Worm (Caenorhabditis elegans): ENCODE data around the gene B0252.5.

B0252.5 gene

DNA sequence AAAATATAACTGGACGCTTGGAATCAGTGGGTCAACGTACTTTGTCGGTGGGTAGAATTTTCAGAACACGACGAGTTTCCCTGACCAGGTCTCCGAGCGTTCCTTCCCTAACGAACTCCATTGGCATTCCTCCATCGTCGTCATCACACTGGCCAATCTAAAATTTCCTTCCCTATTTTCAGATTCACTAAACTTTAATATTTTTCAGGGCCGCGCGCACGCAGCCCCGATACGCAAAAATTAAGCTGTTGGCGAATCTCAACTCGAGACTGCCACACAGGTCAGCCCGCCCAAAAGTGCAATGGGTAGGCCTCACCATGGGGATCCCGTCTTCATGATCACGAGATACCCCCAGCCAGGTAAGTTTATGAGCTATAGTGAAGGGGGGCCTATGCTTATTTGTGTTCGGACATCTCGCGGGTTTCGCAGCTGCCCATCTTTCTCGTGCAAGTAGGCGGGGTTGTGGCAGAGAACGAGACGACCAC lies 49.6 kb upstream of the B0252.5 start (continued):
- TF ChIP-seq elt-2 (tag; optimal IDR thresholded peaks at IDR 0.05), result peak; percentile 33
- TF ChIP-seq ceh-2 (tag; optimal IDR thresholded peaks at IDR 0.05), result peak; percentile 32
- no peak for TF ChIP-seq zip-5 (tag; optimal IDR thresholded peaks at IDR 0.05)
- peak; percentile 21 for TF ChIP-seq tbx-7 (tag; optimal IDR thresholded peaks at IDR 0.05)
- no peak for TF ChIP-seq eyg-1 (tag; optimal IDR thresholded peaks at IDR 0.05)
- TF ChIP-seq ceh-30 (tag; optimal IDR thresholded peaks at IDR 0.05), result no peak

ce11 chrII:6967618-6968017 lies 48.9 kb upstream of the B0252.5 start, which contains the start of gene eif-2Bgamma:
TSS of gene eif-2Bgamma (minus strand) at chrII:6967648.
- TF ChIP-seq elt-2 (tag; optimal IDR thresholded peaks at IDR 0.05), result no peak
- peak; percentile 2 for TF ChIP-seq nfya-1 (tag; optimal IDR thresholded peaks at IDR 0.05)

- TF ChIP-seq ceh-34 (tag; optimal IDR thresholded peaks at IDR 0.05) (no peak), tbx-7 (tag; optimal IDR thresholded peaks at IDR 0.05) (no peak), hlh-30 (tag; optimal IDR thresholded peaks at IDR 0.05; ENCODE audit: insufficient read depth) (no peak), K09A11.1 (tag; optimal IDR thresholded peaks at IDR 0.05; ENCODE audit: insufficient read depth) (no peak), ceh-24 (tag; optimal IDR thresholded peaks at IDR 0.05) (no peak), fkh-6 (tag; optimal IDR thresholded peaks at IDR 0.05) (no peak), ceh-30 (tag; optimal IDR thresholded peaks at IDR 0.05) (no peak), che-1 (tag; optimal IDR thresholded peaks at IDR 0.05) (no peak), unc-86 (tag; optimal IDR thresholded peaks at IDR 0.05) (no peak), pha-4 (tag; optimal IDR thresholded peaks at IDR 0.05) (no peak), ceh-2 (tag; optimal IDR thresholded peaks at IDR 0.05) (no peak), ref-2 (tag; optimal IDR thresholded peaks at IDR 0.05) (no peak), nhr-11 (tag; optimal IDR thresholded peaks at IDR 0.05) (no peak)
These were observed 46.9 kb upstream of the B0252.5 start, which contains the start of gene tra-2 for ce11 chrII:6965573-6965972. TSS of gene tra-2 (minus strand) at chrII:6965673.

DNA sequence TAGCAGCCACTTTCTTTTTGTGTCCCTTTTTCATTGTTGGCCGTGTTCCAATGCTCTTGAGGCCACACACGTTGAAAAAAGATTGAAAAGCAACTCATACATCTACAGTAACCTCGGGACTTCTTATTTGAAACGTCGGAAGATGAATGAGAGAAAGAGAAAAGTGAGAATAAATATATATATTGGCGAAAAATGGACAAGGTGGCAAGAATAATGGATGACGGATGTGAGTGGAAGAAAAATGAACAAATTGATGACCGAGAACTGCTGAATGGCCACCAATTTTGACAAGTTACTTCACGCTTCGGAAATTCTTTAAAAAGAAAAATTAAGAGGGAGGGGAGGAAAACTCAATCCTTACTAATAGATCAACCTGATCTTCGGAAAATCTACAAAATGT lies 39.5 kb upstream of the B0252.5 start:
- TF ChIP-seq nhr-11 (tag; optimal IDR thresholded peaks at IDR 0.05), result no peak
- TF ChIP-seq pqm-1 (tag; optimal IDR thresholded peaks at IDR 0.05), result no peak
- no peak for TF ChIP-seq ceh-30 (tag; optimal IDR thresholded peaks at IDR 0.05)
- TF ChIP-seq C08G9.2 (tag; optimal IDR thresholded peaks at IDR 0.05), result no peak
- TF ChIP-seq hlh-6 (tag; optimal IDR thresholded peaks at IDR 0.05), result no peak
- TF ChIP-seq gmeb-2 (tag; optimal IDR thresholded peaks at IDR 0.05), result no peak
- TF ChIP-seq ceh-6 (GFP tag; optimal IDR thresholded peaks at IDR 0.05), result no peak
- TF ChIP-seq sox-4 (tag; optimal IDR thresholded peaks at IDR 0.05), result no peak

DNA sequence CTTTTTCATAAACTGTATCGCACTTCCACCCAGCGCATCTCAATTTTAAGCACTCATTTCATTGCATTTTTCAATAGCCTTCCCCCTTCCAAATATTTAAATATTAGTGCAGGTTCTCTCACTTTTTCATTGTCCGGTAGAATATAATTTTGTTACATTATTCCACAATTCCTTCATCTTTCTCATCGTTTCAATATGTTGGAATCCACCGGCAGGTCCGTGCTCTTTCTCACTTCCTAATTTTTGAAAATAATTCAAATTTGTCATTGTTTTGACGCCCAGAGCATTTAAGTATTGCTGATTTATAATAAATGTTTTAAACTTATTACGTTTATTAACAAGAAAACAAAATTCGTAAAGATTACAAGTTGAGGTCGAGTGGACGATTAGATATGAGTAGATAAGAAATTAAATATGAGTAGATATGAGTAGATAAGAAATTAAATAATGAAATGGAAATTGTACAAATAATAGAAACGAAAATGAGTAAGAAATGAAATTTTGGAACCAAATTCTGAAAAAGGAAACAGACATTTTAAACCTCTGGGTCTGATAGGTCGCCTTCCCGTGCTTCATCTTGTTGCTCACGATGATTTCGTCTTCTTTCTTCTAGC lies 36.5 kb upstream of the B0252.5 start:
- no peak for TF ChIP-seq ceh-18 (tag; optimal IDR thresholded peaks at IDR 0.05)
- TF ChIP-seq ceh-24 (tag; optimal IDR thresholded peaks at IDR 0.05), result no peak
- TF ChIP-seq elt-2 (tag; optimal IDR thresholded peaks at IDR 0.05), result peak; percentile 55
- no peak for TF ChIP-seq ceh-19 (GFP tag; optimal IDR thresholded peaks at IDR 0.05)
- no peak for TF ChIP-seq syd-9 (tag; optimal IDR thresholded peaks at IDR 0.05)
- TF ChIP-seq pat-9 (tag; optimal IDR thresholded peaks at IDR 0.05), result no peak
- TF ChIP-seq sox-2 (GFP tag; IDR thresholded peaks at IDR 0.05), result no peak

DNA sequence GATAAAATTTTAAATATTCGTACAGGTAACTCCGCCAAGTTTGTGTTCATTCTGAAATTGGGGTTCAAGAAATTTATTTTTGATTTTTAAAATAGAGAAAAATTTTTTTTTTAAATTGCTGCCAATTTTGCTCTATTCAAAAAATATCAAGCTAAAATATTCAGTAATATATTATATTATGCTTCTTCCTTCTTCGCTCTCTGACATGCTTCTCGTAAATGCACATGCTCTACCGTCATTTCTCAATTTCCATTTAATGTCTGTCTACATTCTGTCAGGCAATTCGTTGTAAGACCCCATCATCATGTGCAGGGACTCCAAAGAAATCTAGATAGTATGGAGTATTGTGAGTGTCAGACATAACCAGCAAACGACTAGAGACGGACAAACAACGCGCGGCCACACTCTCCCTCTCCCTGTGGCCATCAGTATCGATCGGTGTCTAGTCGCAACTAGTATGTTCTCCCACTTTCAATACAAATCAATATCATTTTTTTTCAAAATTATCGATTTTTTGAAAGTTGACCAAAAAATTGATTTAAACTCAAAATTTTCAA lies 32.6 kb upstream of the B0252.5 start, which contains the start of the genes malt-1 and ceh-38:
Gene malt-1, minus strand, starts transcription at position 51 of the 557 bp plus-strand sequence.
Gene ceh-38, plus strand, starts transcription at position 277 of the 557 bp plus-strand sequence.
- TF ChIP-seq ceh-18 (tag; optimal IDR thresholded peaks at IDR 0.05), result peak; percentile 80
- TF ChIP-seq pros-1 (tag; optimal IDR thresholded peaks at IDR 0.05), result peak; percentile 72
- TF ChIP-seq ceh-9 (tag; optimal IDR thresholded peaks at IDR 0.05), result no peak
- no peak for TF ChIP-seq K02D7.2 (tag; optimal IDR thresholded peaks at IDR 0.05)
- peak; percentile 57 for TF ChIP-seq ceh-34 (tag; optimal IDR thresholded peaks at IDR 0.05)
- peak; percentile 92 for TF ChIP-seq hlh-30 (tag; optimal IDR thresholded peaks at IDR 0.05; ENCODE audit: insufficient read depth)
- TF ChIP-seq hlh-8 (tag; optimal IDR thresholded peaks at IDR 0.05), result peak; percentile 19
- TF ChIP-seq odd-2 (tag; optimal IDR thresholded peaks at IDR 0.05), result no peak
- peak; percentile 47 for TF ChIP-seq ceh-6 (GFP tag; optimal IDR thresholded peaks at IDR 0.05)
- TF ChIP-seq pag-3 (tag; optimal IDR thresholded peaks at IDR 0.05; ENCODE audit: borderline replicate concordance), result no peak
- peak; percentile 47 for TF ChIP-seq unc-86 (tag; optimal IDR thresholded peaks at IDR 0.05)
- peak; percentile 100 for TF ChIP-seq ceh-48 (tag; optimal IDR thresholded peaks at IDR 0.05)
- no peak for TF ChIP-seq zip-5 (tag; optimal IDR thresholded peaks at IDR 0.05)
- no peak for TF ChIP-seq ceh-24 (tag; optimal IDR thresholded peaks at IDR 0.05)
- peak; percentile 77 for TF ChIP-seq ref-2 (tag; optimal IDR thresholded peaks at IDR 0.05)
- TF ChIP-seq ceh-19 (GFP tag; optimal IDR thresholded peaks at IDR 0.05), result peak; percentile 56
- peak; percentile 86 for TF ChIP-seq unc-42 (tag; optimal IDR thresholded peaks at IDR 0.05)
- TF ChIP-seq ets-4 (tag; optimal IDR thresholded peaks at IDR 0.05), result peak; percentile 19
- peak; percentile 36 for TF ChIP-seq ceh-14 (tag; optimal IDR thresholded peaks at IDR 0.05)
- peak; percentile 51 for TF ChIP-seq rnt-1 (tag; optimal IDR thresholded peaks at IDR 0.05)
- TF ChIP-seq madf-2 (tag; optimal IDR thresholded peaks at IDR 0.05), result peak; percentile 20

Measured in whole organism, late embryonic.